Fruit fly (Drosophila melanogaster): ENCODE data around the gene Thor.

DNA sequence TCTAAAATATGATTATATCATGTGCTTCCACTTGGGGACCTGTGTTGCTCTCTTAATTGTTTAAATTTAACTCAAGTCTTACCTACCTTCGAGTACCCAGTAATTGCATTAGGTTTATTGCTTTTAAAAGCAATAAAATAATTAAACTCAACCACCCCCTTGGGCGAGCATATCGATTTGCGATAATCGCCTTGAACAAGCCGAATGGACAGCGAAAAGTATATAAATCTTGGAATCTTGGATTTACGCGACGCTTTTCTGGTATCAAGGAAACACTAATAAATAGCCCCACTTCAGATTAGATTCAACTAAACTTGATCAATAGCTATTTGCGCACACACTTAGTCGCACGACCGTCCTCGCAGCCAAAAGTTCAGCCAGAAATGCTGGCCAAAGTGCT lies 32.6 kb upstream of the Thor start, which contains the start of gene CG2772:
- TF ChIP-seq sna (GFP tag; IDR thresholded peaks at IDR 0.05; ENCODE audit: partially characterized antibody) (no peak), Dref (GFP tag; IDR thresholded peaks at IDR 0.05) (no peak), CG18011 (GFP tag; optimal IDR thresholded peaks at IDR 0.05) (no peak), sc (optimal IDR thresholded peaks at IDR 0.05) (no peak), sc (GFP tag; optimal IDR thresholded peaks at IDR 0.05) (no peak), da (GFP tag; optimal IDR thresholded peaks at IDR 0.05) (no peak)
